Fruit fly (Drosophila melanogaster): ENCODE data around the gene eIF3i.

eIF3i gene

dm6 chr2L:5000919-5001581 lies 33.5 kb upstream of the eIF3i start (continued):
- TF ChIP-seq CG6854 (GFP tag; optimal IDR thresholded peaks at IDR 0.05) (no peak), Hr4 (GFP tag; optimal IDR thresholded peaks at IDR 0.05) (peak; percentile 2), dac (GFP tag; optimal IDR thresholded peaks at IDR 0.05) (no peak), CG8119 (GFP tag; IDR thresholded peaks at IDR 0.05) (no peak), Hr38 (GFP tag; optimal IDR thresholded peaks at IDR 0.05) (no peak), CG11294 (GFP tag; IDR thresholded peaks at IDR 0.05) (peak; percentile 62), fd85E (GFP tag; optimal IDR thresholded peaks at IDR 0.05) (no peak), lz (GFP tag; optimal IDR thresholded peaks at IDR 0.05) (no peak), Eip78C (GFP tag) (no peak), dsx (GFP tag; optimal IDR thresholded peaks at IDR 0.05; ENCODE audit: poor library complexity, severe bottlenecking) (peak; percentile 57), CG7368 (GFP tag; optimal IDR thresholded peaks at IDR 0.05) (no peak), Sox14 (GFP tag; optimal IDR thresholded peaks at IDR 0.05) (no peak), Ets21C (GFP tag; optimal IDR thresholded peaks at IDR 0.05) (no peak), salr (GFP tag; optimal IDR thresholded peaks at IDR 0.05) (peak in 1 of 2 experiments; percentile 23), CG32006 (GFP tag; optimal IDR thresholded peaks at IDR 0.05) (no peak), Sox102F (GFP tag; optimal IDR thresholded peaks at IDR 0.05) (no peak), topi (GFP tag; optimal IDR thresholded peaks at IDR 0.05) (no peak), CG6163 (GFP tag; IDR thresholded peaks at IDR 0.05) (peak; percentile 65), CG34406 (GFP tag; optimal IDR thresholded peaks at IDR 0.05) (no peak)

- TF ChIP-seq pdm3 (GFP tag; optimal IDR thresholded peaks at IDR 0.05) (peak; percentile 88), CG34406 (GFP tag; optimal IDR thresholded peaks at IDR 0.05) (peak; percentile 80), dac (GFP tag; optimal IDR thresholded peaks at IDR 0.05) (peak; percentile 2), CG16779 (tag; optimal IDR thresholded peaks at IDR 0.05) (peak; percentile 67), Lpt (GFP tag; optimal IDR thresholded peaks at IDR 0.05) (peak; percentile 46), CG32006 (GFP tag; optimal IDR thresholded peaks at IDR 0.05) (peak; percentile 70), esn (GFP tag; optimal IDR thresholded peaks at IDR 0.05) (peak; percentile 94), Eip75B (GFP tag; optimal IDR thresholded peaks at IDR 0.05) (peak; percentile 80), Sox14 (GFP tag; optimal IDR thresholded peaks at IDR 0.05) (peak; percentile 85), Sox102F (GFP tag; optimal IDR thresholded peaks at IDR 0.05) (peak; percentile 86), CG6276 (GFP tag; optimal IDR thresholded peaks at IDR 0.05) (peak; percentile 62), CG8119 (GFP tag; IDR thresholded peaks at IDR 0.05) (peak; percentile 82), Ets21C (GFP tag; optimal IDR thresholded peaks at IDR 0.05) (peak; percentile 80), fkh (GFP tag; optimal IDR thresholded peaks at IDR 0.05) (peak; percentile 69), fd85E (GFP tag; optimal IDR thresholded peaks at IDR 0.05) (peak; percentile 60), spab (GFP tag; optimal IDR thresholded peaks at IDR 0.05) (peak; percentile 84), CG6163 (GFP tag; IDR thresholded peaks at IDR 0.05) (peak; percentile 85), Sox15 (GFP tag; optimal IDR thresholded peaks at IDR 0.05) (peak; percentile 64), CG31627 (GFP tag; optimal IDR thresholded peaks at IDR 0.05) (peak; percentile 87), Met (GFP tag; optimal IDR thresholded peaks at IDR 0.05) (peak; percentile 85), CG3919 (GFP tag; optimal IDR thresholded peaks at IDR 0.05) (peak; percentile 84), CG1621 (tag; optimal IDR thresholded peaks at IDR 0.05) (peak; percentile 64), lz (GFP tag; optimal IDR thresholded peaks at IDR 0.05) (peak; percentile 92), net (GFP tag; optimal IDR thresholded peaks at IDR 0.05) (peak; percentile 74), CG6792 (GFP tag; optimal IDR thresholded peaks at IDR 0.05) (peak; percentile 87), Ets96B (tag; optimal IDR thresholded peaks at IDR 0.05) (peak; percentile 87), Eip78C (GFP tag) (peak; percentile 96), cyc (GFP tag; optimal IDR thresholded peaks at IDR 0.05) (peak; percentile 75), CG4318 (GFP tag; optimal IDR thresholded peaks at IDR 0.05) (peak; percentile 45), Eip93F (GFP tag; optimal IDR thresholded peaks at IDR 0.05) (peak; percentile 63), Gug (GFP tag; IDR thresholded peaks at IDR 0.05) (peak; percentile 75), CG15336 (GFP tag; IDR thresholded peaks at IDR 0.05) (peak; percentile 87), salr (GFP tag; optimal IDR thresholded peaks at IDR 0.05) (peak; percentile 70 to 82), CG11294 (GFP tag; IDR thresholded peaks at IDR 0.05) (peak; percentile 64), dsx (GFP tag; optimal IDR thresholded peaks at IDR 0.05; ENCODE audit: poor library complexity, severe bottlenecking) (peak; percentile 83), achi (GFP tag; optimal IDR thresholded peaks at IDR 0.05) (peak; percentile 73), ss (GFP tag; optimal IDR thresholded peaks at IDR 0.05) (peak; percentile 89 to 95), Hr39 (GFP tag; optimal IDR thresholded peaks at IDR 0.05) (peak; percentile 79), CG6808 (GFP tag; optimal IDR thresholded peaks at IDR 0.05) (peak; percentile 91), CG11902 (GFP tag; optimal IDR thresholded peaks at IDR 0.05) (peak; percentile 67), vri (GFP tag; optimal IDR thresholded peaks at IDR 0.05) (peak; percentile 88)
Measured at dm6 chr2L:5000287-5000871, 32.8 kb upstream of the eIF3i start.
